Worm (Caenorhabditis elegans): ENCODE results near the gene csp-2.

- TF ChIP-seq egl-27 (tag; optimal IDR thresholded peaks at IDR 0.05) (no peak), zag-1 (tag; optimal IDR thresholded peaks at IDR 0.05) (no peak), nhr-10 (tag; optimal IDR thresholded peaks at IDR 0.05) (no peak), unc-39 (tag; optimal IDR thresholded peaks at IDR 0.05) (no peak), nhr-11 (tag; optimal IDR thresholded peaks at IDR 0.05) (no peak)
These were observed 34.9 kb downstream of the csp-2 start, which contains the start of gene Y73B6BL.288 for ce11 chrIV:6342431-6342830.
